Worm (Caenorhabditis elegans) whole organism, early embryonic: ENCODE data around the gene C05G5.7.

Source experiments
- B0310.2 ChIP-seq: sonication (generic microtip); optimal IDR thresholded peaks from 2 replicates; lab custom pipeline; 2016; ENCODE audit warnings: mild to moderate bottlenecking, missing genetic modification characterization, missing compliant biosample characterization
- F13C5.2 ChIP-seq: sonication (generic microtip); optimal IDR thresholded peaks from 2 replicates; lab custom pipeline; 2017; ENCODE audit warnings: mild to moderate bottlenecking, missing genetic modification characterization, inconsistent platforms, missing compliant biosample characterization
- aly-1 ChIP-seq: sonication (generic microtip); optimal IDR thresholded peaks from 2 replicates; lab custom pipeline; 2016; ENCODE audit warnings: missing genetic modification characterization, missing compliant biosample characterization
- ama-1 ChIP-seq: fragments of 150-350 bp; optimal IDR thresholded peaks from 2 replicates; lab custom pipeline; 2014
- ceh-13 ChIP-seq: fragments of 200-800 bp; sonication (Bioruptor generic); optimal IDR thresholded peaks from 2 replicates; lab custom pipeline; 2018; ENCODE audit warnings: mild to moderate bottlenecking, missing genetic modification characterization, missing compliant biosample characterization
- ceh-36 ChIP-seq: sonication (generic microtip); optimal IDR thresholded peaks from 2 replicates; lab custom pipeline; 2016; ENCODE audit warnings: missing genetic modification characterization, inconsistent platforms, missing compliant biosample characterization
- ets-7 ChIP-seq: sonication (generic microtip); optimal IDR thresholded peaks from 2 replicates; lab custom pipeline; 2016; ENCODE audit warnings: missing genotype, missing genetic modification characterization, missing compliant biosample characterization
- flt-1 ChIP-seq: fragments of 200-800 bp; sonication (Bioruptor generic); IDR thresholded peaks from 2 replicates; pipeline ENCODE4 v1.3.6; 2022; ENCODE audit warnings: missing genetic modification characterization, missing compliant biosample characterization
- hmbx-1 ChIP-seq: sonication (generic microtip); optimal IDR thresholded peaks from 2 replicates; lab custom pipeline; 2016; ENCODE audit warnings: mild to moderate bottlenecking, missing genetic modification characterization, missing compliant biosample characterization
- hmg-4 ChIP-seq: fragments of 200-800 bp; sonication (Bioruptor generic); optimal IDR thresholded peaks from 2 replicates; lab custom pipeline; 2018; ENCODE audit warnings: mild to moderate bottlenecking, missing genetic modification characterization, missing compliant biosample characterization
- hnd-1 ChIP-seq: sonication (generic microtip); optimal IDR thresholded peaks from 2 replicates; lab custom pipeline; 2016; ENCODE audit warnings: missing genetic modification characterization, missing compliant biosample characterization
- pes-1 ChIP-seq: fragments of 200-800 bp; sonication (Bioruptor generic); IDR thresholded peaks from 2 replicates; pipeline ENCODE4 v1.3.6; 2022; ENCODE audit warnings: missing genetic modification reagents, missing genetic modification characterization, missing compliant biosample characterization
- scrt-1 ChIP-seq: fragments of 200-800 bp; sonication (Bioruptor generic); IDR thresholded peaks from 2 replicates; pipeline ENCODE4 v1.3.6; 2022; ENCODE audit warnings: missing genetic modification characterization, missing compliant biosample characterization
- sea-1 ChIP-seq: fragments of 200-800 bp; sonication (Bioruptor generic); conservative IDR thresholded peaks from 2 replicates; pipeline ENCODE4 v1.3.6; 2022; ENCODE audit warnings: missing genetic modification characterization, missing compliant biosample characterization
- tbx-11 ChIP-seq: fragments of 200-800 bp; sonication (Bioruptor generic); IDR thresholded peaks from 2 replicates; pipeline ENCODE4 v1.3.6; 2022; ENCODE audit warnings: missing genetic modification characterization, missing compliant biosample characterization
- tbx-37 ChIP-seq: fragments of 200-800 bp; sonication (Bioruptor generic); conservative IDR thresholded peaks from 2 replicates; pipeline ENCODE4 v1.3.6; 2022; ENCODE audit warnings: missing genetic modification reagents, missing genetic modification characterization, missing compliant biosample characterization
- tra-4 ChIP-seq: sonication (generic microtip); optimal IDR thresholded peaks from 2 replicates; lab custom pipeline; 2017; ENCODE audit warnings: missing genetic modification characterization, missing compliant biosample characterization

The C05G5.7 gene

ce11 chrX:14783434-14784142, 40.0 kb upstream of the C05G5.7 start:
- no peak for TF ChIP-seq hnd-1 (tag; lab: Kevin White, UChicago)
- no peak for TF ChIP-seq hmbx-1 (tag; lab: Kevin White, UChicago)
- TF ChIP-seq F13C5.2 (tag; lab: Kevin White, UChicago), result no peak
- no peak for TF ChIP-seq ets-7 (tag; lab: Kevin White, UChicago)

- TF ChIP-seq scrt-1 (GFP tag; lab: Robert Waterston, UW) (no peak), B0310.2 (tag; lab: Kevin White, UChicago) (no peak), hnd-1 (tag; lab: Kevin White, UChicago) (no peak), F13C5.2 (tag; lab: Kevin White, UChicago) (no peak), flt-1 (GFP tag; lab: Robert Waterston, UW) (no peak), tra-4 (tag; lab: Kevin White, UChicago) (no peak), tbx-11 (GFP tag; lab: Robert Waterston, UW) (no peak), aly-1 (no peak), hmbx-1 (tag; lab: Kevin White, UChicago) (no peak), ceh-36 (no peak), pes-1 (GFP tag; lab: Robert Waterston, UW) (no peak), ets-7 (tag; lab: Kevin White, UChicago) (no peak)
Observed at ce11 chrX:14780176-14780575, 36.6 kb upstream of the C05G5.7 start.

- TF ChIP-seq hmbx-1 (tag; lab: Kevin White, UChicago) (no peak), tbx-37 (GFP tag; lab: Robert Waterston, UW) (no peak)
Observed at ce11 chrX:14778112-14778511, 34.5 kb upstream of the C05G5.7 start.

ce11 chrX:14776312-14776711, 32.7 kb upstream of the C05G5.7 start:
- TF ChIP-seq flt-1 (GFP tag; lab: Robert Waterston, UW), result no peak
- no peak for TF ChIP-seq aly-1
- peak; percentile 29 for TF ChIP-seq hmg-4 (GFP tag; lab: Kevin White, UChicago)

ce11 chrX:14775222-14775621, 31.6 kb upstream of the C05G5.7 start:
- TF ChIP-seq F13C5.2 (tag; lab: Kevin White, UChicago) (no peak), flt-1 (GFP tag; lab: Robert Waterston, UW) (no peak), hmbx-1 (tag; lab: Kevin White, UChicago) (no peak), ceh-36 (no peak), pes-1 (GFP tag; lab: Robert Waterston, UW) (no peak), tbx-37 (GFP tag; lab: Robert Waterston, UW) (no peak), sea-1 (GFP tag; lab: Robert Waterston, UW) (no peak), tbx-11 (GFP tag; lab: Robert Waterston, UW) (no peak), ama-1 (lab: Kevin White, UChicago) (no peak), ceh-13 (GFP tag; lab: Kevin White, UChicago) (no peak), ets-7 (tag; lab: Kevin White, UChicago) (no peak)

- TF ChIP-seq ceh-36, result no peak
- no peak for TF ChIP-seq tbx-11 (GFP tag; lab: Robert Waterston, UW)
- TF ChIP-seq tra-4 (tag; lab: Kevin White, UChicago), result no peak
- no peak for TF ChIP-seq hnd-1 (tag; lab: Kevin White, UChicago)
- no peak for TF ChIP-seq tbx-37 (GFP tag; lab: Robert Waterston, UW)
Observed at ce11 chrX:14773238-14773637, 29.7 kb upstream of the C05G5.7 start, which contains the start of gene unc-3. Gene unc-3 (plus strand): TSS chrX:14773538.

ce11 chrX:14771682-14772081, 28.1 kb upstream of the C05G5.7 start, which contains the start of gene Y16B4A.2:
Gene Y16B4A.2 (minus strand): TSS chrX:14771851.
- TF ChIP-seq B0310.2 (tag; lab: Kevin White, UChicago), result no peak
- TF ChIP-seq ets-7 (tag; lab: Kevin White, UChicago), result no peak
- no peak for TF ChIP-seq tra-4 (tag; lab: Kevin White, UChicago)
- TF ChIP-seq pes-1 (GFP tag; lab: Robert Waterston, UW), result no peak
- TF ChIP-seq ama-1 (lab: Kevin White, UChicago), result no peak
- TF ChIP-seq aly-1, result no peak
- no peak for TF ChIP-seq scrt-1 (GFP tag; lab: Robert Waterston, UW)

ce11 chrX:14770336-14770735, 26.8 kb upstream of the C05G5.7 start:
- TF ChIP-seq ceh-13 (GFP tag; lab: Kevin White, UChicago) (no peak), B0310.2 (tag; lab: Kevin White, UChicago) (no peak), pes-1 (GFP tag; lab: Robert Waterston, UW) (no peak), tra-4 (tag; lab: Kevin White, UChicago) (no peak)

ce11 chrX:14768989-14769388, 25.4 kb upstream of the C05G5.7 start:
- TF ChIP-seq tbx-11 (GFP tag; lab: Robert Waterston, UW), result no peak
- no peak for TF ChIP-seq scrt-1 (GFP tag; lab: Robert Waterston, UW)
- TF ChIP-seq F13C5.2 (tag; lab: Kevin White, UChicago), result no peak
- no peak for TF ChIP-seq ets-7 (tag; lab: Kevin White, UChicago)
- no peak for TF ChIP-seq ama-1 (lab: Kevin White, UChicago)
- TF ChIP-seq aly-1, result no peak
- no peak for TF ChIP-seq flt-1 (GFP tag; lab: Robert Waterston, UW)
- no peak for TF ChIP-seq sea-1 (GFP tag; lab: Robert Waterston, UW)
- TF ChIP-seq ceh-36, result no peak
- no peak for TF ChIP-seq pes-1 (GFP tag; lab: Robert Waterston, UW)
- no peak for TF ChIP-seq hnd-1 (tag; lab: Kevin White, UChicago)
- no peak for TF ChIP-seq ceh-13 (GFP tag; lab: Kevin White, UChicago)
